Fruit fly (Drosophila melanogaster) whole organism, embryonic: ENCODE results near the gene CG7029.

Source experiments
- Atf3 ChIP-seq: fragments of 200-800 bp; sonication (Bioruptor generic); optimal IDR thresholded peaks from 3 replicates; lab custom pipeline; 2016; ENCODE audit warnings: missing biosample characterization, missing genetic modification characterization
- Bteb2 ChIP-seq: fragments of 200-800 bp; sonication (Bioruptor generic); optimal IDR thresholded peaks from 2 replicates; lab custom pipeline; 2016; ENCODE audit warnings: missing biosample characterization, missing genetic modification characterization
- CG10979 ChIP-seq: fragments of 200-800 bp; sonication (Bioruptor generic); optimal IDR thresholded peaks from 2 replicates; lab custom pipeline; 2018; ENCODE audit warnings: missing biosample characterization, mild to moderate bottlenecking, missing genetic modification characterization, moderate library complexity
- CG12104 ChIP-seq: fragments of 200-800 bp; sonication (Bioruptor generic); optimal IDR thresholded peaks from 3 replicates; lab custom pipeline; 2016; ENCODE audit warnings: missing biosample characterization, missing genetic modification characterization
- CG14860 ChIP-seq: fragments of 200-800 bp; sonication (Bioruptor generic); IDR thresholded peaks from 3 replicates; pipeline ENCODE4 v1.3.6; 2022; ENCODE audit warnings: missing biosample characterization, missing genetic modification characterization; ENCODE audit not compliant: partially characterized antibody
- CG15696 ChIP-seq: fragments of 200-800 bp; sonication (Bioruptor generic); optimal IDR thresholded peaks from 2 replicates; lab custom pipeline; 2019; ENCODE audit warnings: missing biosample characterization, mild to moderate bottlenecking, missing genetic modification characterization, moderate library complexity
- CG17186 ChIP-seq: fragments of 200-800 bp; sonication (Bioruptor generic); optimal IDR thresholded peaks from 3 replicates; lab custom pipeline; 2017; ENCODE audit warnings: missing biosample characterization, missing genetic modification reagents, missing genetic modification characterization
- CG17912 ChIP-seq: fragments of 200-800 bp; sonication (Bioruptor generic); optimal IDR thresholded peaks from 2 replicates; lab custom pipeline; 2018; ENCODE audit warnings: missing biosample characterization, mild to moderate bottlenecking, missing genetic modification characterization
- CG18011 ChIP-seq: fragments of 200-800 bp; sonication (Bioruptor generic); optimal IDR thresholded peaks from 2 replicates; lab custom pipeline; 2017; ENCODE audit warnings: missing biosample characterization, missing genetic modification characterization, mild to moderate bottlenecking, moderate library complexity, missing genotype
- CG4617 ChIP-seq: fragments of 200-800 bp; sonication (Bioruptor generic); optimal IDR thresholded peaks from 3 replicates; lab custom pipeline; 2016; ENCODE audit warnings: missing biosample characterization, missing genetic modification characterization, borderline replicate concordance
- CG6254 ChIP-seq: fragments of 200-800 bp; sonication (Bioruptor generic); optimal IDR thresholded peaks from 3 replicates; lab custom pipeline; 2017; ENCODE audit warnings: mild to moderate bottlenecking, missing biosample characterization, missing genetic modification reagents, missing genetic modification characterization
- CG6654 ChIP-seq: fragments of 200-800 bp; sonication (Bioruptor generic); optimal IDR thresholded peaks from 2 replicates; lab custom pipeline; 2017; ENCODE audit warnings: missing biosample characterization, mild to moderate bottlenecking, missing genetic modification characterization
- CG7271 ChIP-seq: fragments of 200-800 bp; sonication (Bioruptor generic); optimal IDR thresholded peaks from 2 replicates; lab custom pipeline; 2018; ENCODE audit warnings: missing biosample characterization, mild to moderate bottlenecking, missing genetic modification characterization, moderate library complexity
- CG7556 ChIP-seq: fragments of 200-800 bp; sonication (Bioruptor generic); optimal IDR thresholded peaks from 2 replicates; lab custom pipeline; 2017; ENCODE audit warnings: missing biosample characterization, mild to moderate bottlenecking, missing genetic modification characterization
- CG8388 ChIP-seq: fragments of 200-800 bp; sonication (Bioruptor generic); optimal IDR thresholded peaks from 2 replicates; lab custom pipeline; 2019; ENCODE audit warnings: missing biosample characterization, mild to moderate bottlenecking, missing genetic modification characterization, moderate library complexity
- CG9817 ChIP-seq: fragments of 200-800 bp; sonication (Bioruptor generic); optimal IDR thresholded peaks from 2 replicates; lab custom pipeline; 2018; ENCODE audit warnings: missing biosample characterization, mild to moderate bottlenecking, missing genetic modification characterization, moderate library complexity
- Camta ChIP-seq: fragments of 200-800 bp; sonication (Bioruptor generic); optimal IDR thresholded peaks from 2 replicates; lab custom pipeline; 2016; ENCODE audit warnings: missing biosample characterization, missing genetic modification characterization
- Dad ChIP-seq: fragments of 200-800 bp; sonication (Bioruptor generic); optimal IDR thresholded peaks from 3 replicates; lab custom pipeline; 2016; ENCODE audit warnings: missing biosample characterization, missing genetic modification characterization
- HLH3B ChIP-seq: fragments of 200-800 bp; sonication (Bioruptor generic); IDR thresholded peaks from 2 replicates; pipeline ENCODE4 v1.3.6; 2022; ENCODE audit warnings: missing biosample characterization, missing genetic modification characterization
- Hand ChIP-seq: fragments of 200-800 bp; sonication (Bioruptor generic); optimal IDR thresholded peaks from 2 replicates; lab custom pipeline; 2017; ENCODE audit warnings: mild to moderate bottlenecking, missing biosample characterization, missing genetic modification reagents, missing genetic modification characterization
- Opbp ChIP-seq: fragments of 200-800 bp; sonication (Bioruptor generic); IDR thresholded peaks from 3 replicates; pipeline ENCODE4 v1.3.6; 2022; ENCODE audit warnings: missing biosample characterization, missing genetic modification characterization; ENCODE audit not compliant: partially characterized antibody
- Optix ChIP-seq: fragments of 200-800 bp; sonication (Bioruptor generic); IDR thresholded peaks from 3 replicates; pipeline ENCODE4 v1.3.6; 2022; ENCODE audit warnings: missing biosample characterization, missing genetic modification characterization
- Pdp1 ChIP-seq, 2 experiments: fragments of 200-800 bp; sonication (Bioruptor generic); optimal IDR thresholded peaks; 3 replicates each; lab custom pipeline; 2016; ENCODE audit warnings: missing biosample characterization in 2 of 2, missing genetic modification characterization in 2 of 2, mild to moderate bottlenecking in 1 of 2, moderate library complexity in 1 of 2
- Rfx ChIP-seq: fragments of 200-800 bp; sonication (Bioruptor generic); IDR thresholded peaks from 2 replicates; pipeline ENCODE4 v1.3.6; 2022; ENCODE audit warnings: missing biosample characterization, missing genetic modification characterization
- Sox100B ChIP-seq: fragments of 200-800 bp; sonication (Bioruptor generic); optimal IDR thresholded peaks from 3 replicates; lab custom pipeline; 2018; ENCODE audit warnings: missing biosample characterization, mild to moderate bottlenecking, missing genetic modification characterization
- Sry-δ ChIP-seq: fragments of 200-800 bp; sonication (Bioruptor generic); optimal IDR thresholded peaks from 2 replicates; lab custom pipeline; 2016; ENCODE audit warnings: missing biosample characterization, missing genetic modification characterization
- al ChIP-seq: fragments of 200-800 bp; sonication (Bioruptor generic); IDR thresholded peaks from 2 replicates; pipeline ENCODE4 v1.3.6; 2022; ENCODE audit warnings: missing biosample characterization, missing genetic modification characterization
- amos ChIP-seq: fragments of 200-800 bp; sonication (Bioruptor generic); IDR thresholded peaks from 2 replicates; pipeline ENCODE4 v1.3.6; 2022; ENCODE audit warnings: missing biosample characterization, missing genetic modification characterization; ENCODE audit not compliant: partially characterized antibody
- ash1 ChIP-seq: fragments of 200-800 bp; sonication (Bioruptor generic); optimal IDR thresholded peaks from 2 replicates; lab custom pipeline; 2018; ENCODE audit warnings: missing biosample characterization, mild to moderate bottlenecking, missing genetic modification characterization
- chif ChIP-seq, 2 experiments: fragments of 200-800 bp; sonication (Bioruptor generic); optimal IDR thresholded peaks; 3 replicates each; lab custom pipeline; 2016; ENCODE audit warnings: missing biosample characterization in 2 of 2, missing genetic modification characterization in 2 of 2
- dimm ChIP-seq: fragments of 200-800 bp; sonication (Bioruptor generic); IDR thresholded peaks from 2 replicates; pipeline ENCODE4 v1.3.6; 2022; ENCODE audit warnings: missing biosample characterization, missing genetic modification characterization
- gem ChIP-seq: fragments of 200-800 bp; sonication (Bioruptor generic); optimal IDR thresholded peaks from 2 replicates; lab custom pipeline; 2019; ENCODE audit warnings: missing biosample characterization, mild to moderate bottlenecking, missing genetic modification characterization, moderate library complexity
- gfzf ChIP-seq: fragments of 200-800 bp; sonication (Bioruptor generic); optimal IDR thresholded peaks from 2 replicates; lab custom pipeline; 2016; ENCODE audit warnings: missing biosample characterization, mild to moderate bottlenecking, missing genetic modification characterization, moderate library complexity
- lov ChIP-seq, 2 experiments: fragments of 200-800 bp in 1 of 2; fragments of >200 bp in 1 of 2; sonication (Bioruptor generic) in 1 of 2; IDR thresholded peaks in 1 of 2; optimal IDR thresholded peaks in 1 of 2; 2 replicates in 1 of 2; 3 replicates in 1 of 2; pipeline versions ENCODE4 v1.3.6 to Lab custom; 2017 to 2022; ENCODE audit warnings: missing biosample characterization in 1 of 2, missing genetic modification characterization in 1 of 2
- phol ChIP-seq: fragments of 200-800 bp; sonication (Bioruptor generic); optimal IDR thresholded peaks from 3 replicates; lab custom pipeline; 2018; ENCODE audit warnings: missing biosample characterization, mild to moderate bottlenecking, missing genetic modification characterization, moderate library complexity
- pita ChIP-seq: fragments of 200-800 bp; sonication (Bioruptor generic); optimal IDR thresholded peaks from 2 replicates; lab custom pipeline; 2017; ENCODE audit warnings: missing biosample characterization, mild to moderate bottlenecking, missing genetic modification characterization
- prd ChIP-seq, 3 experiments: fragments of >200 bp in 2 of 3; fragments of 200-800 bp in 1 of 3; sonication (Bioruptor generic) in 1 of 3; optimal IDR thresholded peaks in 2 of 3; IDR thresholded peaks in 1 of 3; 2 replicates in 2 of 3; 3 replicates in 1 of 3; pipeline versions ENCODE4 v1.3.6 to Lab custom; 2017 to 2022; ENCODE audit warnings: missing biosample characterization in 1 of 3, missing genetic modification characterization in 1 of 3
- sima ChIP-seq: fragments of 200-800 bp; sonication (Bioruptor generic); optimal IDR thresholded peaks from 2 replicates; lab custom pipeline; 2016; ENCODE audit warnings: missing biosample characterization, missing genetic modification characterization
- sisA ChIP-seq: fragments of 200-800 bp; sonication (Bioruptor generic); IDR thresholded peaks from 2 replicates; pipeline ENCODE4 v1.3.6; 2022; ENCODE audit warnings: missing biosample characterization, missing genetic modification characterization
- slou ChIP-seq: fragments of 200-800 bp; sonication (Bioruptor generic); optimal IDR thresholded peaks from 3 replicates; lab custom pipeline; 2016; ENCODE audit warnings: missing biosample characterization, missing genetic modification characterization
- sob ChIP-seq: fragments of 200-800 bp; sonication (Bioruptor generic); IDR thresholded peaks from 2 replicates; pipeline ENCODE4 v1.3.6; 2022; ENCODE audit warnings: missing biosample characterization, missing genetic modification characterization
- ttk ChIP-seq: fragments of 200-800 bp; sonication (Bioruptor generic); IDR thresholded peaks from 2 replicates; pipeline ENCODE4 v2.1.2; 2022; ENCODE audit warnings: missing biosample characterization, missing genetic modification characterization
- tx ChIP-seq: fragments of 200-800 bp; sonication (Bioruptor generic); optimal IDR thresholded peaks from 2 replicates; lab custom pipeline; 2016; ENCODE audit warnings: missing biosample characterization, missing genetic modification characterization
- vnd ChIP-seq: fragments of 200-800 bp; sonication (Bioruptor generic); IDR thresholded peaks from 3 replicates; pipeline ENCODE4 v1.3.6; 2022; ENCODE audit warnings: missing biosample characterization, missing genetic modification characterization; ENCODE audit not compliant: partially characterized antibody
- zen2 ChIP-seq: fragments of 200-800 bp; sonication (Bioruptor generic); IDR thresholded peaks from 3 replicates; pipeline ENCODE4 v1.3.6; 2022; ENCODE audit warnings: missing biosample characterization, missing genetic modification characterization; ENCODE audit not compliant: partially characterized antibody
- zfh1 ChIP-seq: fragments of 200-800 bp; sonication (Bioruptor generic); IDR thresholded peaks from 3 replicates; pipeline ENCODE4 v1.3.6; 2022; ENCODE audit warnings: missing biosample characterization, missing genetic modification characterization

Gene CG7029

DNA sequence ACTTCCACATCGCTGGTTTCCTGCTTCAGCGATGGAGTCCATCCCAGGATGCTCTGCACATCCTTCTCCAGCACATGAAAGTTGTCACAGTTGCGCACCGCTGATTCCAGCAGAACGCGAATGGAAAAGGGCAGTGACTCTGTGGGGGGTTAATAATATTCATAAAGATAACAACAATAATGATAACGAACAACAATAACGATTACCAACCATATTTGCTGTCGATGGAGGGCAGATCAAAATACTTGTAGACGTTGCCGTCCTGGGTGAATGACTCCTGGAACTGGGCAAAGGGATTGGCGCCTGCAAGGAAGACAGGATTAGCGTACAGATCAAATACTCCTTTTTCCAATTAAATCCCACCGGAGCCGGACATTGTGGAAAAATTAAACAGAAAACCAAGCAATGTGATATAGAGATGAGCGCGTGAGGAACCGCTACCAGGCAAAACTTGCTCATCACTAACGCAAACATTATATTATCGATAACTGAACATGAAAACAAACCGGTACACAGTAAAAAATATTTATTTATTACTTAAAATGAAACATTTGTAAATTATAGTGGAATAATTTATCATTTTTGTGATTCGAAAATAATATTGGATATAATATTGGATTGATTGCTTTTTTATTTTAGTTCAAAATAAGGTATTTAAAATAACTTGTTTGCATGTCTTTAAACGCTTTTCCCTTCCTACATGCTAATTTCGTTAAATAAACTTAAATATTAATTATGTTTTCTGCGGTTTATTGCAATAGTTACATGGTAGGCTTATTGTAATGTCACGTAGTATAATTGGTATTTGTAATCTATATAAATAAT lies 26.3 kb upstream of the CG7029 start, which contains the start of gene Irp-1A (continued):
- TF ChIP-seq prd (optimal IDR thresholded peaks at IDR 0.05; lab: Kevin White, UChicago) = no peak
- TF ChIP-seq prd (GFP tag; IDR thresholded peaks at IDR 0.05; lab: Robert Waterston, UW) = peak; percentile 71
- no peak for TF ChIP-seq CG6254 (GFP tag; lab: Kevin White, UChicago)
- peak; percentile 76 for TF ChIP-seq CG4617
- peak; percentile 60 for TF ChIP-seq Hand
- TF ChIP-seq Dad (GFP tag; lab: Kevin White, UChicago) = no peak
- peak in 1 of 2 experiments; percentile 54 for TF ChIP-seq Pdp1 (GFP tag; optimal IDR thresholded peaks at IDR 0.05; lab: Kevin White, UChicago)
- TF ChIP-seq ash1 (GFP tag; lab: Kevin White, UChicago) = no peak
- peak; percentile 74 for TF ChIP-seq ttk
- TF ChIP-seq phol (tag; lab: Kevin White, UChicago) = peak; percentile 81
- no peak for TF ChIP-seq lov (optimal IDR thresholded peaks at IDR 0.05; lab: Kevin White, UChicago)
- 0 out of 3 replicates have a peak, but pooled peaks have one; percentile 57 for TF ChIP-seq lov (GFP tag; IDR thresholded peaks at IDR 0.05; lab: Robert Waterston, UW)
- TF ChIP-seq zen2 (GFP tag; lab: Robert Waterston, UW) = peak; percentile 71
- peak; percentile 85 for TF ChIP-seq Opbp (GFP tag; lab: Robert Waterston, UW)
- TF ChIP-seq CG17912 (GFP tag; lab: Kevin White, UChicago) = no peak
- TF ChIP-seq pita (GFP tag; lab: Kevin White, UChicago) = no peak
- peak; percentile 90 for TF ChIP-seq gem
- peak; percentile 76 for TF ChIP-seq CG8388
- peak; percentile 16 for TF ChIP-seq CG18011 (GFP tag; lab: Kevin White, UChicago)
- peak; percentile 87 for TF ChIP-seq HLH3B (GFP tag; lab: Robert Waterston, UW)
- no peak for TF ChIP-seq Bteb2 (GFP tag; lab: Kevin White, UChicago)
- TF ChIP-seq Optix (GFP tag; lab: Robert Waterston, UW) = no peak
- peak; percentile 24; the same call in 1 of the 2 replicates for TF ChIP-seq sisA (GFP tag; lab: Robert Waterston, UW)
- peak; percentile 87 for TF ChIP-seq sob (GFP tag; lab: Robert Waterston, UW)
- TF ChIP-seq CG6654 = no peak
- TF ChIP-seq zfh1 = peak; percentile 51; the same call in 1 of the 3 replicates
- TF ChIP-seq Camta (GFP tag; lab: Kevin White, UChicago) = peak; percentile 22
- TF ChIP-seq CG15696 (tag; lab: Kevin White, UChicago) = peak; percentile 60
- TF ChIP-seq CG17186 (GFP tag; lab: Kevin White, UChicago) = no peak
- peak; percentile 91 for TF ChIP-seq Sry-δ (GFP tag; lab: Kevin White, UChicago)
- TF ChIP-seq al = peak; percentile 43; the same call in 1 of the 2 replicates
- peak; percentile 40 for TF ChIP-seq CG12104
- no peak for TF ChIP-seq chif (GFP tag; optimal IDR thresholded peaks at IDR 0.05; lab: Kevin White, UChicago)
- TF ChIP-seq sima (GFP tag; lab: Kevin White, UChicago) = no peak
- TF ChIP-seq vnd (GFP tag; lab: Robert Waterston, UW) = peak; percentile 74; the same call in 2 of the 3 replicates
- peak; percentile 59 for TF ChIP-seq CG9817 (tag; lab: Kevin White, UChicago)
- TF ChIP-seq CG14860 = peak; percentile 56; the same call in 2 of the 3 replicates
- TF ChIP-seq Rfx (GFP tag; lab: Robert Waterston, UW) = peak; percentile 86
- TF ChIP-seq amos = peak; percentile 85
- TF ChIP-seq CG7556 (GFP tag; lab: Kevin White, UChicago) = peak; percentile 77
- no peak for TF ChIP-seq dimm
- TF ChIP-seq CG7271 (tag; lab: Kevin White, UChicago) = peak; percentile 80
- TF ChIP-seq CG10979 = peak; percentile 80
- peak; percentile 54 for TF ChIP-seq slou (GFP tag; lab: Kevin White, UChicago)
- no peak for TF ChIP-seq tx (GFP tag; lab: Kevin White, UChicago)
- TF ChIP-seq gfzf (GFP tag; lab: Kevin White, UChicago) = peak; percentile 16
- no peak for TF ChIP-seq Atf3 (GFP tag; lab: Kevin White, UChicago)
- TF ChIP-seq Sox100B = peak; percentile 81
